Worm (Caenorhabditis elegans): Measurements from ENCODE around the gene sra-28.

The sra-28 gene

ce11 chrII:6616135-6616534 is 42.6 kb upstream of the sra-28 start:
- TF ChIP-seq ref-2 (tag; optimal IDR thresholded peaks at IDR 0.05): no peak
- no peak for TF ChIP-seq eyg-1 (tag; optimal IDR thresholded peaks at IDR 0.05)
- TF ChIP-seq unc-55 (GFP tag; optimal IDR thresholded peaks at IDR 0.05): no peak
- TF ChIP-seq K02D7.2 (tag; optimal IDR thresholded peaks at IDR 0.05): no peak
- TF ChIP-seq dve-1 (tag; optimal IDR thresholded peaks at IDR 0.05): no peak
- TF ChIP-seq pha-4 (tag; optimal IDR thresholded peaks at IDR 0.05): no peak
- TF ChIP-seq unc-3 (GFP tag; conservative IDR thresholded peaks at IDR 0.05): no peak
- no peak for TF ChIP-seq unc-3 (tag; optimal IDR thresholded peaks at IDR 0.05)
- TF ChIP-seq rnt-1 (tag; optimal IDR thresholded peaks at IDR 0.05): no peak
- no peak for TF ChIP-seq sox-4 (tag; optimal IDR thresholded peaks at IDR 0.05)
- no peak for TF ChIP-seq C08G9.2 (tag; optimal IDR thresholded peaks at IDR 0.05)
- no peak for TF ChIP-seq sdc-2 (tag; optimal IDR thresholded peaks at IDR 0.05)
- no peak for TF ChIP-seq hlh-13 (GFP tag; optimal IDR thresholded peaks at IDR 0.05)
- no peak for TF ChIP-seq unc-86 (tag; optimal IDR thresholded peaks at IDR 0.05)
- TF ChIP-seq ceh-22 (tag; optimal IDR thresholded peaks at IDR 0.05): no peak
- no peak for TF ChIP-seq zip-5 (tag; optimal IDR thresholded peaks at IDR 0.05)
- no peak for TF ChIP-seq ceh-48 (tag; optimal IDR thresholded peaks at IDR 0.05)
- no peak for TF ChIP-seq npax-4 (tag; optimal IDR thresholded peaks at IDR 0.05)
- TF ChIP-seq ceh-19 (GFP tag; optimal IDR thresholded peaks at IDR 0.05): no peak
- TF ChIP-seq odd-2 (tag; optimal IDR thresholded peaks at IDR 0.05): no peak

DNA sequence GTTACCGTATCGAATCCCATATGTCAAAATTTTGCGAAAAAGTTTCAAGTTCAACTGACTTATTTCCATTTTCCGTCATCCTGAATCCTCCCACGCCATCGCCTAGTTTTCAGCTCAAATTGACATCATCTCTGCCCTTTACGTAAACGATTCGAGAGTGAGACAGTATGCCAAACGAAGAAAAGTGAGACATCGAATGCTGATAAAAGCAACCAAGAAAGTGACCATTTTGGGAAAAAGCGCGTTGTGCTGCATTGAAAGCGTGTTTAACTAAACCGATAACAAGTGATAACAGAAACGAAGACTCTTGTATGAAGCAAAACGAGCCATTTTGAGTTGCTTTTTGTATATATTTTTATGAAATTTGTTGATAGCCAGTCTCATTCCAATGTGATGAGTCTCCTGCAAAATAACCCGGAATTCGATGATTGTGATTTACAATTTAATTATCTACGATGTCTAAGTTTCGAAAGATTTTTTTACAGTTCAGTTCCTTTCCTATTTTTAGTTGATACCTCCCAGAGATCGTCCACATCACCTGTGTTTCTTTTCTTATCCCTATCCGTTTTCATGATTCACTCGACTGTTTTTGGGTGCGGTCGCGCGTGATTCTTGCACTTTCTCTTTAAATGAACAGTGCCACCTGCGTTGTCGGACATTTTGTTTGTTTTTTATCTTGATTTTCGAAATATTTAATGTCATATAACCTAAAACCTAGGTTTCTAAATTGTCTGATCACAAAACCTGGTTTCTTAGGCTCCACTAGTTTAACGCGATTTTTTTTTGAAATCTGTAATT is 41.9 kb upstream of the sra-28 start:
- TF ChIP-seq hlh-15 (tag; optimal IDR thresholded peaks at IDR 0.05): no peak
- TF ChIP-seq gmeb-2 (tag; optimal IDR thresholded peaks at IDR 0.05): no peak
- no peak for TF ChIP-seq rnt-1 (tag; optimal IDR thresholded peaks at IDR 0.05)
- no peak for TF ChIP-seq odd-2 (tag; optimal IDR thresholded peaks at IDR 0.05)
- TF ChIP-seq ttx-3 (tag; optimal IDR thresholded peaks at IDR 0.05): no peak
- TF ChIP-seq ceh-18 (tag; optimal IDR thresholded peaks at IDR 0.05): no peak
- TF ChIP-seq ceh-9 (tag; optimal IDR thresholded peaks at IDR 0.05): no peak
- TF ChIP-seq ceh-6 (GFP tag; optimal IDR thresholded peaks at IDR 0.05): no peak
- no peak for TF ChIP-seq unc-42 (tag; optimal IDR thresholded peaks at IDR 0.05)

DNA sequence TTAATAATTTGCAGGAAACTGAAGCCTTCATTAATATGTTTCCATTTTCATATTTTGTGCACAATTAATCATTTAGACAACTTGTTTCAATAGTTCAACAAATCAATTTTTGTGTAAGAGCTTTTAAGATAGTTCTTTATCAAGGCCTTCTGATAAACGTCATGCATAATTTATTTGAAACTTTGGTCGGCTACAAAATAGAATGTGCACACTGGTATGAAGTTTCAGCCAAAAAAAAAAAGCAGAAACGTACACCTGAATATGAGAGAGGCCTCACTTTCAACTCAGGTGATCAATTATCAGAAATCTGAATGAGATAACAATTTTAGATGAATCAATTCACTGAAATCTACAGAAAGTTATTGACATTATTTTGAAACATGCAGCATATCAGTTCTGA is 40.9 kb upstream of the sra-28 start:
- TF ChIP-seq hlh-15 (tag; optimal IDR thresholded peaks at IDR 0.05): no peak

DNA sequence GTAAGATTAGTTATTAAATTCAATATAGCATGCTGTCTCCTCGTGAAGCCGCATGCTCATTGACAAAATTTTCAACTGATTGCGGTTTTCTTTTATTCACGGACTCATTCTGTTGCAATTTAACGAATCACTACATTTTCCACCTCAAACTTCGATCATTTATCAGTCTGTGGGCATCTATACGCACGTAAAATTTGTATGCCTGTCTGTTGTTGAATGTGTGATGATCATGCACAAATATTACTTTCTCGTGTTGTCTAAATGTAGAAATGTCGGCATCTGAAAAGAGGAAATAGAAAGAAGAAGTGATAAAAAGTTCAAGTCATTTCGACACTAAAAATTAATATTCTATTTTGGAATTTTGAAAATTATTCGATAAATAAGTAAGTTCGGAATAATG is 39.0 kb upstream of the sra-28 start:
- TF ChIP-seq unc-86 (tag; optimal IDR thresholded peaks at IDR 0.05) (no peak), pax-1 (tag; optimal IDR thresholded peaks at IDR 0.05) (no peak), ahr-1 (tag; optimal IDR thresholded peaks at IDR 0.05) (no peak), tbx-2 (tag; optimal IDR thresholded peaks at IDR 0.05) (no peak), dmd-4 (tag; optimal IDR thresholded peaks at IDR 0.05; ENCODE audit: borderline replicate concordance) (no peak), madf-2 (tag; optimal IDR thresholded peaks at IDR 0.05) (no peak), odd-2 (tag; optimal IDR thresholded peaks at IDR 0.05) (no peak), pqm-1 (tag; optimal IDR thresholded peaks at IDR 0.05) (no peak)

ce11 chrII:6610262-6610661 is 36.7 kb upstream of the sra-28 start:
- TF ChIP-seq elt-2 (tag; optimal IDR thresholded peaks at IDR 0.05) (no peak), pax-1 (tag; optimal IDR thresholded peaks at IDR 0.05) (no peak), K09A11.1 (tag; optimal IDR thresholded peaks at IDR 0.05; ENCODE audit: insufficient read depth) (no peak), pha-2 (tag; optimal IDR thresholded peaks at IDR 0.05) (no peak), pag-3 (tag; optimal IDR thresholded peaks at IDR 0.05; ENCODE audit: borderline replicate concordance) (no peak), ahr-1 (tag; optimal IDR thresholded peaks at IDR 0.05) (no peak), hlh-6 (tag; optimal IDR thresholded peaks at IDR 0.05) (no peak), tbx-2 (tag; optimal IDR thresholded peaks at IDR 0.05) (no peak), madf-2 (tag; optimal IDR thresholded peaks at IDR 0.05) (no peak), ztf-16 (tag; optimal IDR thresholded peaks at IDR 0.05) (no peak), ceh-6 (GFP tag; optimal IDR thresholded peaks at IDR 0.05) (no peak)
